Fruit fly (Drosophila melanogaster): ENCODE measurements around the gene Catsup.

dm6 chr2L:19011895-19012645 is 29.6 kb upstream of the Catsup start:
- peak; percentile 32; the same call in 1 of the 2 replicates for TF ChIP-seq CG10348 (GFP tag; IDR thresholded peaks at IDR 0.05)
- TF ChIP-seq gl (tag; optimal IDR thresholded peaks at IDR 0.05) = peak; percentile 46
- peak; percentile 80 for TF ChIP-seq CG8159 (tag; optimal IDR thresholded peaks at IDR 0.05)
- TF ChIP-seq Ets98B (GFP tag; IDR thresholded peaks at IDR 0.05) = peak; percentile 62; the same call in 1 of the 2 replicates
- TF ChIP-seq D1 (tag; optimal IDR thresholded peaks at IDR 0.05) = no peak
- TF ChIP-seq EcR (GFP tag; optimal IDR thresholded peaks at IDR 0.05) = no peak
- TF ChIP-seq rn (GFP tag; IDR thresholded peaks at IDR 0.05) = 0 out of 2 replicates have a peak, but pooled peaks have one; percentile 34
- TF ChIP-seq CG15710 (tag; optimal IDR thresholded peaks at IDR 0.05) = peak; percentile 76
- TF ChIP-seq CG14655 (GFP tag; optimal IDR thresholded peaks at IDR 0.05) = peak; percentile 69
- peak; percentile 81 for TF ChIP-seq fd96Ca (GFP tag; IDR thresholded peaks at IDR 0.05)
- TF ChIP-seq Pif1B (GFP tag; optimal IDR thresholded peaks at IDR 0.05) = peak; percentile 42
- TF ChIP-seq Pif1A (GFP tag; optimal IDR thresholded peaks at IDR 0.05) = peak; percentile 76
- peak; percentile 48 for TF ChIP-seq Snoo (tag; optimal IDR thresholded peaks at IDR 0.05)
